Worm (Caenorhabditis elegans): ENCODE results near the gene srh-18.

DNA sequence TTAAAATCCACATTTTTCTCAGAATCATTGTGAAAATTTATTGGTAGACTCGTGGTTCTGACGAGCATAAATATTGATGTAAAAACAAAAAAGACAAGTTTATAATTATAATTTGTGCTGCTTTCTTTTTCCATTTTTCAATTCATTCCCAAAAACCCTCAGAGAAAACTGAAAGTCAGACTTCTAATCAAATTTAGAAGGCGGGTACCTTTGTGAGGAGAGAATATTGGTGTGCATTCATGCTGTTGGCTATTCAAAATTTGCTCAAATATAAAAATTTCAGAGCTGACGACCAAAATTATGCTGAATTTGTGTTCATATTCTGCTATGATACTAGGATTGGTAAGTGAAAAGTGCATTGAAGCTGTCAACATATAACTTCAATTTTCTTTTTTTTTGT lies 48.8 kb downstream of the srh-18 start, which contains the start of gene srx-125:
- TF ChIP-seq unc-39 (tag; optimal IDR thresholded peaks at IDR 0.05), result no peak
- TF ChIP-seq lin-39 (tag; optimal IDR thresholded peaks at IDR 0.05), result no peak
- no peak for TF ChIP-seq nhr-76 (tag; optimal IDR thresholded peaks at IDR 0.05)
